Fruit fly (Drosophila melanogaster) whole organism, pupa: Measurements from ENCODE around the gene Trf2.

ENCODE experiments used
- CG10348 ChIP-seq: fragments of 200-800 bp; sonication (Bioruptor generic); IDR thresholded peaks from 2 replicates; pipeline ENCODE4 v1.3.6; 2022; ENCODE audit warnings: missing biosample characterization, missing genetic modification characterization
- CG12605 ChIP-seq: fragments of 200-800 bp; sonication (Bioruptor generic); IDR thresholded peaks from 2 replicates; pipeline ENCODE4 v1.3.6; 2022; ENCODE audit warnings: missing biosample characterization, missing genetic modification characterization
- CG14655 ChIP-seq: fragments of 200-800 bp; sonication (Bioruptor generic); optimal IDR thresholded peaks from 3 replicates; lab custom pipeline; 2017; ENCODE audit warnings: mild to moderate bottlenecking, missing biosample characterization, missing genetic modification reagents, missing genetic modification characterization
- CG15710 ChIP-seq: fragments of 200-800 bp; sonication (Bioruptor generic); optimal IDR thresholded peaks from 2 replicates; lab custom pipeline; 2018; ENCODE audit warnings: missing biosample characterization, mild to moderate bottlenecking, missing genetic modification characterization, moderate library complexity
- CG32121 ChIP-seq: fragments of 200-800 bp; sonication (Bioruptor generic); IDR thresholded peaks from 2 replicates; pipeline ENCODE4 v1.3.6; 2022; ENCODE audit warnings: missing biosample characterization, missing genetic modification characterization
- D1 ChIP-seq: fragments of 200-800 bp; sonication (Bioruptor generic); optimal IDR thresholded peaks from 2 replicates; lab custom pipeline; 2018; ENCODE audit warnings: missing biosample characterization, mild to moderate bottlenecking, missing genetic modification characterization, moderate library complexity
- EcR ChIP-seq: fragments of 200-800 bp; sonication (Bioruptor generic); optimal IDR thresholded peaks from 3 replicates; lab custom pipeline; 2019; ENCODE audit warnings: missing biosample characterization, missing genetic modification characterization, mild to moderate bottlenecking, moderate library complexity, missing genetic modification reagents
- Ets98B ChIP-seq: fragments of 200-800 bp; sonication (Bioruptor generic); IDR thresholded peaks from 2 replicates; pipeline ENCODE4 v1.3.6; 2022; ENCODE audit warnings: missing biosample characterization, missing genetic modification characterization
- Pif1A ChIP-seq: fragments of 200-800 bp; sonication (Bioruptor generic); optimal IDR thresholded peaks from 3 replicates; lab custom pipeline; 2016; ENCODE audit warnings: missing biosample characterization, missing genetic modification characterization
- fd96Ca ChIP-seq: fragments of 200-800 bp; sonication (Bioruptor generic); IDR thresholded peaks from 3 replicates; pipeline ENCODE4 v1.3.6; 2022; ENCODE audit warnings: missing biosample characterization, missing genetic modification characterization
- gl ChIP-seq: fragments of 200-800 bp; sonication (Bioruptor generic); optimal IDR thresholded peaks from 2 replicates; lab custom pipeline; 2018; ENCODE audit warnings: missing biosample characterization, mild to moderate bottlenecking, missing genetic modification characterization

dm6 chrX:8468962-8469459 lies 59.9 kb downstream of the Trf2 start, which contains the start of gene CG12116:
- TF ChIP-seq CG12605: no peak
- TF ChIP-seq fd96Ca (GFP tag; lab: Robert Waterston, UW): no peak
- no peak for TF ChIP-seq Ets98B (GFP tag; lab: Robert Waterston, UW)
- no peak for TF ChIP-seq CG10348
- no peak for TF ChIP-seq CG15710 (tag; lab: Kevin White, UChicago)
- TF ChIP-seq gl (tag; lab: Kevin White, UChicago): no peak
- no peak for TF ChIP-seq CG14655 (GFP tag; lab: Kevin White, UChicago)
- no peak for TF ChIP-seq CG32121 (GFP tag; lab: Robert Waterston, UW)
- TF ChIP-seq Pif1A (GFP tag; lab: Kevin White, UChicago): no peak
- no peak for TF ChIP-seq EcR (GFP tag; lab: Kevin White, UChicago)
- TF ChIP-seq D1 (tag; lab: Kevin White, UChicago): no peak
